Worm (Caenorhabditis elegans) whole organism, late embryonic: ENCODE results near the gene C44C10.12.

Experiments used
- ama-1 ChIP-seq: fragments of 150-350 bp; optimal IDR thresholded peaks from 2 replicates; lab custom pipeline; 2014
- elt-2 ChIP-seq: sonication (generic microtip); optimal IDR thresholded peaks from 2 replicates; lab custom pipeline; 2016; ENCODE audit warnings: missing genetic modification reagents, missing genetic modification characterization, missing compliant biosample characterization
- gmeb-2 ChIP-seq: sonication (generic microtip); optimal IDR thresholded peaks from 2 replicates; lab custom pipeline; 2016; ENCODE audit warnings: missing genetic modification characterization, inconsistent platforms, missing compliant biosample characterization
- nfya-1 ChIP-seq: sonication (generic microtip); optimal IDR thresholded peaks from 2 replicates; lab custom pipeline; 2017; ENCODE audit warnings: missing genetic modification characterization, mild to moderate bottlenecking, missing compliant biosample characterization, antibody characterized with exemption, moderate library complexity
- nhr-11 ChIP-seq: fragments of 150-350 bp; optimal IDR thresholded peaks from 2 replicates; lab custom pipeline; 2014; ENCODE audit warnings: missing biosample characterization, missing genetic modification characterization
- pag-3 ChIP-seq: sonication (generic microtip); optimal IDR thresholded peaks from 2 replicates; lab custom pipeline; 2016; ENCODE audit warnings: missing compliant biosample characterization, missing genetic modification characterization, borderline replicate concordance
- pha-4 ChIP-seq: fragments of 150-350 bp; optimal IDR thresholded peaks from 2 replicates; lab custom pipeline; 2018; ENCODE audit warnings: missing biosample characterization, missing genetic modification reagents, missing genetic modification characterization
- pqm-1 ChIP-seq: sonication (generic microtip); optimal IDR thresholded peaks from 2 replicates; lab custom pipeline; 2016; ENCODE audit warnings: missing genetic modification characterization, missing compliant biosample characterization
- pros-1 ChIP-seq: fragments of 150-350 bp; optimal IDR thresholded peaks from 2 replicates; lab custom pipeline; 2014; ENCODE audit warnings: missing biosample characterization, missing genetic modification reagents, missing genetic modification characterization
- sox-4 ChIP-seq: sonication (generic microtip); optimal IDR thresholded peaks from 2 replicates; lab custom pipeline; 2017; ENCODE audit warnings: mild to moderate bottlenecking, missing genetic modification characterization, inconsistent platforms, missing compliant biosample characterization
- unc-55 ChIP-seq: sonication (generic microtip); optimal IDR thresholded peaks from 2 replicates; lab custom pipeline; 2017; ENCODE audit warnings: missing biosample characterization, missing genetic modification reagents, missing genetic modification characterization

DNA sequence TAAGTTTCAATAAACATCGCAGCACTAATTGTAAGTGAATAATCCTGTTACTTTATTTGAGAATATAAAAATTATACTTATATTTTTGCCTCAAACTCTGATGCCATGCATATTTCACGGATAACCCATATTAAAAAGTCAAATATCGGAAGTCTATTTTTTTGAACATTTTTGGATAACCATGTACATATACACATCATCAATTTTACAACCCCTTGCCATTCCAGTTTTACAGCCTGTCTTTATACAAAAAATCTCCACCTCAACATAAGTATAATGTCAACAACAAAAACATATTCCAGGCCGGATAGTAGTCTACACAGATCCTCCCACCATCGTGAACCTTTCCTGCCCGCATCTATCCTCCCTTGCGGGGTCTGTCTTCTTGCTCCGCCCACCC, 12.5 kb upstream of the C44C10.12 start, which contains the start of gene hnd-1:
- TF ChIP-seq pag-3 (tag; lab: Kevin White, UChicago), result no peak
- TF ChIP-seq pqm-1 (tag; lab: Kevin White, UChicago), result no peak
- no peak for TF ChIP-seq elt-2 (tag; lab: Kevin White, UChicago)
- no peak for TF ChIP-seq sox-4 (tag; lab: Kevin White, UChicago)
- TF ChIP-seq pros-1 (tag; lab: Kevin White, UChicago), result no peak
- TF ChIP-seq ama-1 (lab: Kevin White, UChicago), result no peak
- TF ChIP-seq pha-4 (tag; lab: Kevin White, UChicago), result no peak
- no peak for TF ChIP-seq nhr-11
- no peak for TF ChIP-seq unc-55 (GFP tag; lab: Kevin White, UChicago)
- no peak for TF ChIP-seq gmeb-2
- no peak for TF ChIP-seq nfya-1 (tag; lab: Kevin White, UChicago)
